Fruit fly (Drosophila melanogaster): ENCODE data around the gene CSN8.
A peak's percentile ranks its signal among the peaks of the same experiment; 100 is the strongest.

dm6 chr2L:8403286-8404270 is 38.9 kb downstream of the CSN8 start, which contains the start of gene emb:
- TF ChIP-seq CG10366 (GFP tag; IDR thresholded peaks at IDR 0.05) (peak; percentile 31; the same call in 1 of the 2 replicates), CG9437 (GFP tag; optimal IDR thresholded peaks at IDR 0.05) (peak; percentile 68), crol (GFP tag; IDR thresholded peaks at IDR 0.05) (no peak), NC2β (GFP tag; optimal IDR thresholded peaks at IDR 0.05) (peak; percentile 47), CG16813 (GFP tag; IDR thresholded peaks at IDR 0.05; ENCODE audit: partially characterized antibody) (peak; percentile 97), usp (GFP tag; optimal IDR thresholded peaks at IDR 0.05) (no peak), lbe (GFP tag; optimal IDR thresholded peaks at IDR 0.05) (peak; percentile 7), ken (GFP tag; IDR thresholded peaks at IDR 0.05) (no peak), CG1602 (GFP tag; optimal IDR thresholded peaks at IDR 0.05) (peak; percentile 33), Lpt (GFP tag; optimal IDR thresholded peaks at IDR 0.05) (no peak)

Measured in whole organism, embryonic.